Worm (Caenorhabditis elegans) whole organism, young adult: ENCODE data around the gene W06D11.1.

Experiments used
- F55B11.4 ChIP-seq: sonication (generic microtip); optimal IDR thresholded peaks from 2 replicates; lab custom pipeline; 2016; ENCODE audit warnings: missing compliant biosample characterization, missing genetic modification characterization, borderline replicate concordance; ENCODE audit not compliant: insufficient read depth
- atf-7 ChIP-seq: sonication (generic microtip); optimal IDR thresholded peaks from 2 replicates; lab custom pipeline; 2017; ENCODE audit warnings: mild to moderate bottlenecking, missing genetic modification characterization, missing compliant biosample characterization
- nfyb-1 ChIP-seq: fragments of 200-800 bp; sonication (Bioruptor generic); IDR thresholded peaks from 2 replicates; pipeline ENCODE4 v1.3.6; 2022; ENCODE audit warnings: missing genetic modification reagents, missing genetic modification characterization, missing compliant biosample characterization

ce11 chrX:12331795-12332194, 37.4 kb downstream of the W06D11.1 start, which contains the start of gene srd-46:
- TF ChIP-seq F55B11.4 (no peak), nfyb-1 (no peak), atf-7 (tag; lab: Kevin White, UChicago) (no peak)
